Worm (Caenorhabditis elegans): ENCODE results near the gene fbxb-107.

Gene fbxb-107

ce11 chrII:2764664-2765063 is 6.1 kb downstream of the fbxb-107 start, which contains the start of gene fbxb-108:
Gene fbxb-108 (plus strand): TSS chrII:2764964.
- TF ChIP-seq mxl-3 (GFP tag; optimal IDR thresholded peaks at IDR 0.05) = no peak
- TF ChIP-seq dmd-6 (GFP tag; IDR thresholded peaks at IDR 0.05) = no peak
- no peak for TF ChIP-seq T20F7.1 (GFP tag; optimal IDR thresholded peaks at IDR 0.05)
- no peak for TF ChIP-seq aly-2 (tag; optimal IDR thresholded peaks at IDR 0.05)
- no peak for TF ChIP-seq hlh-11 (tag; optimal IDR thresholded peaks at IDR 0.05)
- no peak for TF ChIP-seq hif-1 (tag; optimal IDR thresholded peaks at IDR 0.05)
- TF ChIP-seq nhr-11 (tag; optimal IDR thresholded peaks at IDR 0.05) = no peak

ce11 chrII:2766331-2766730 is 7.8 kb downstream of the fbxb-107 start, which contains the start of gene F08D12.15:
Gene F08D12.15 (plus strand): TSS chrII:2766631.
- no peak for TF ChIP-seq attf-4 (tag; optimal IDR thresholded peaks at IDR 0.05)
- TF ChIP-seq zfp-2 (tag; optimal IDR thresholded peaks at IDR 0.05) = no peak
- no peak for TF ChIP-seq ZK546.5 (tag; optimal IDR thresholded peaks at IDR 0.05)
- no peak for TF ChIP-seq saeg-2 (GFP tag; IDR thresholded peaks at IDR 0.05)

ce11 chrII:2769021-2769420 is 10.4 kb downstream of the fbxb-107 start, which contains the start of gene F08D12.7:
Gene F08D12.7 (minus strand): TSS chrII:2769121.
- TF ChIP-seq saeg-2 (GFP tag; IDR thresholded peaks at IDR 0.05) (no peak), daf-16 (GFP tag; optimal IDR thresholded peaks at IDR 0.05) (peak in 1 of 2 experiments; percentile 36), daf-16 (tag; optimal IDR thresholded peaks at IDR 0.05) (no peak)

ce11 chrII:2770788-2771187 is 12.2 kb downstream of the fbxb-107 start, which contains the start of gene fbxb-105:
Gene fbxb-105 (minus strand): TSS chrII:2770888.
- no peak for TF ChIP-seq zag-1 (tag; optimal IDR thresholded peaks at IDR 0.05)
- no peak for TF ChIP-seq F49E8.2 (tag; optimal IDR thresholded peaks at IDR 0.05; ENCODE audit: borderline replicate concordance)
- no peak for TF ChIP-seq mes-2 (tag; optimal IDR thresholded peaks at IDR 0.05; ENCODE audit: poor library complexity, severe bottlenecking)
- TF ChIP-seq lsy-2 (tag; optimal IDR thresholded peaks at IDR 0.05) = no peak
- TF ChIP-seq nhr-25 (tag; optimal IDR thresholded peaks at IDR 0.05; ENCODE audit: borderline replicate concordance, insufficient read depth) = no peak
- TF ChIP-seq nhr-76 (tag; optimal IDR thresholded peaks at IDR 0.05) = no peak
- TF ChIP-seq nhr-10 (tag; optimal IDR thresholded peaks at IDR 0.05) = no peak
- TF ChIP-seq rbr-2 (tag; optimal IDR thresholded peaks at IDR 0.05) = no peak
- no peak for TF ChIP-seq lin-38 (GFP tag; IDR thresholded peaks at IDR 0.05)
- TF ChIP-seq Y105C5A.15 (GFP tag; IDR thresholded peaks at IDR 0.05) = no peak

ce11 chrII:2772166-2772565 is 13.6 kb downstream of the fbxb-107 start, which contains the start of gene sdz-10:
Gene sdz-10 (minus strand): TSS chrII:2772266.
- TF ChIP-seq lin-15B (tag; optimal IDR thresholded peaks at IDR 0.05) (no peak), tag-97 (GFP tag; IDR thresholded peaks at IDR 0.05) (no peak), attf-4 (tag; optimal IDR thresholded peaks at IDR 0.05) (no peak), Y5F2A.4 (GFP tag; optimal IDR thresholded peaks at IDR 0.05) (no peak), nhr-48 (tag; optimal IDR thresholded peaks at IDR 0.05) (no peak), duxl-1 (tag; optimal IDR thresholded peaks at IDR 0.05; ENCODE audit: poor library complexity) (no peak), nhr-41 (GFP tag; IDR thresholded peaks at IDR 0.05) (no peak), unc-130 (GFP tag; optimal IDR thresholded peaks at IDR 0.05) (no peak), mxl-2 (GFP tag; conservative IDR thresholded peaks at IDR 0.05) (no peak), mxl-3 (GFP tag; optimal IDR thresholded peaks at IDR 0.05) (no peak)

- no peak for TF ChIP-seq nhr-25 (tag; optimal IDR thresholded peaks at IDR 0.05; ENCODE audit: borderline replicate concordance, insufficient read depth)
- peak in 1 of 2 experiments; percentile 10 for TF ChIP-seq unc-62 (GFP tag; optimal IDR thresholded peaks at IDR 0.05 in 1 of 2)
- TF ChIP-seq unc-62 (tag; optimal IDR thresholded peaks at IDR 0.05) = no peak
Measured at ce11 chrII:2773534-2773933, 15.0 kb downstream of the fbxb-107 start, which contains the start of gene sdz-9. Gene sdz-9 (minus strand): TSS chrII:2773634.
